Worm (Caenorhabditis elegans) whole organism, midembryonic: ENCODE data around the gene svh-1.

Source experiments
- tab-1 ChIP-seq: fragments of 200-800 bp; sonication (Bioruptor generic); IDR thresholded peaks from 2 replicates; pipeline ENCODE4 v1.3.6; 2022; ENCODE audit warnings: missing genetic modification characterization, missing compliant biosample characterization
- ztf-29 ChIP-seq: fragments of 200-800 bp; sonication (Bioruptor generic); IDR thresholded peaks from 2 replicates; pipeline ENCODE4 v1.3.6; 2022; ENCODE audit warnings: missing genetic modification reagents, missing genetic modification characterization, missing compliant biosample characterization

DNA sequence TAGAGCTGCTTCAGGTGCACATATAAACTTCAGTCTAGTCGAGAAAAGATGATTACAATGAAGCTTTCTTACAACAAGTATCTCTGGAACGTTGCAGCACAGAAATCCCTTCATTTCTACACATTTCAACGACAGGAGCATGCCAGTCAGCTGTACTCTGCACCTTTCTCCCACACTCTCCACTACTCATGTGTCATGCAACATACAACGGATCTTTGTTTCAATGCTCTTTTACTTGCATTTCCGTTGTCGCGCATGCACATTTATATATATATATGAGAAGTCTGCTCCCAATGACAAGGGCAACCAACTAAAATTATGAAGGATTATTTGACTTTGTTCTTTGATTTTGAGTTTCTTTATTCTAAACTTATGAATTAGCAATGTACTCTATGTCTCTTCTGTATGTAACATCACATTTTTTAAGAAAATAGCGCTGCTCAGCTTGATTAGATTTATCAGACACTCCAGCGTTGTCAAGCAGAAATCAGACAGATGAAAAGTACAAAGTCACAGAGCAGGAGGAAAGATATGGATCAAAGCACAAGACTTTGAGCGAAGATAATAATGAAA, 28.8 kb downstream of the svh-1 start:
- TF ChIP-seq tab-1 = no peak
- TF ChIP-seq ztf-29 (GFP tag; lab: Robert Waterston, UW) = no peak
